Fruit fly (Drosophila melanogaster) whole organism, wandering third instar larva: ENCODE data around the gene CG1387.

Experiments used
- Abd-B ChIP-seq: fragments of >200 bp; optimal IDR thresholded peaks from 2 replicates; lab custom pipeline; 2017; ENCODE audit warnings: missing biosample characterization, missing genetic modification characterization
- CG32264 ChIP-seq: fragments of 200-800 bp; sonication (Bioruptor generic); optimal IDR thresholded peaks from 2 replicates; lab custom pipeline; 2016; ENCODE audit warnings: missing biosample characterization, missing genetic modification characterization
- CG9705 ChIP-seq: fragments of 200-800 bp; sonication (Bioruptor generic); optimal IDR thresholded peaks from 2 replicates; lab custom pipeline; 2018; ENCODE audit warnings: missing biosample characterization, mild to moderate bottlenecking, missing genetic modification characterization
- CrebA ChIP-seq: fragments of 200-800 bp; sonication (Bioruptor generic); optimal IDR thresholded peaks from 2 replicates; lab custom pipeline; 2016; ENCODE audit warnings: missing biosample characterization, mild to moderate bottlenecking, missing genetic modification characterization, borderline replicate concordance
- Dfd ChIP-seq: fragments of >200 bp; optimal IDR thresholded peaks from 2 replicates; lab custom pipeline; 2017; ENCODE audit warnings: missing biosample characterization, missing genetic modification characterization
- Dif ChIP-seq: fragments of 200-275, 200-300 bp; sonication (Bioruptor generic); optimal IDR thresholded peaks from 2 replicates; lab custom pipeline; 2018; ENCODE audit warnings: missing biosample characterization, missing genetic modification characterization; ENCODE audit not compliant: partially characterized antibody
- GATAd ChIP-seq: sonication (Bioruptor generic); optimal IDR thresholded peaks from 2 replicates; lab custom pipeline; 2016; ENCODE audit warnings: missing biosample characterization, missing genetic modification characterization
- HLH106 ChIP-seq: fragments of 200-800 bp; optimal IDR thresholded peaks from 3 replicates; lab custom pipeline; 2019; ENCODE audit warnings: missing biosample characterization, mild to moderate bottlenecking, missing genetic modification characterization, moderate library complexity
- Hnf4 ChIP-seq: fragments of 200-800 bp; sonication (Bioruptor generic); optimal IDR thresholded peaks from 2 replicates; lab custom pipeline; 2016; ENCODE audit warnings: missing biosample characterization, mild to moderate bottlenecking, missing genetic modification characterization
- Hr78 ChIP-seq: fragments of >200 bp; optimal IDR thresholded peaks from 2 replicates; lab custom pipeline; 2017; ENCODE audit warnings: missing biosample characterization, missing genetic modification characterization
- Hr83 ChIP-seq: fragments of 200-300 bp; sonication (Bioruptor generic); optimal IDR thresholded peaks from 2 replicates; lab custom pipeline; 2016; ENCODE audit warnings: missing biosample characterization, mild to moderate bottlenecking, missing genetic modification characterization, moderate library complexity; ENCODE audit not compliant: poor library complexity, severe bottlenecking
- Jra ChIP-seq: sonication (Bioruptor generic); optimal IDR thresholded peaks from 2 replicates; lab custom pipeline; 2016; ENCODE audit warnings: missing biosample characterization, missing genetic modification characterization
- Mio ChIP-seq: sonication (Bioruptor generic); optimal IDR thresholded peaks from 2 replicates; lab custom pipeline; 2016; ENCODE audit warnings: missing biosample characterization, missing genetic modification characterization
- Myc ChIP-seq: fragments of >200 bp; optimal IDR thresholded peaks from 2 replicates; lab custom pipeline; 2017
- N ChIP-seq: fragments of >200 bp; optimal IDR thresholded peaks from 2 replicates; lab custom pipeline; 2018; ENCODE audit warnings: missing biosample characterization, missing external identifiers, missing genetic modification characterization
- OdsH ChIP-seq: fragments of 200-800 bp; sonication (Bioruptor generic); optimal IDR thresholded peaks from 2 replicates; lab custom pipeline; 2016; ENCODE audit warnings: missing biosample characterization, mild to moderate bottlenecking, missing genetic modification characterization
- Rel ChIP-seq, 2 experiments: fragments of 200-800 bp; sonication (Bioruptor generic) in 1 of 2; optimal IDR thresholded peaks; 2 replicates in 1 of 2; 3 replicates in 1 of 2; lab custom pipeline; 2016 to 2019; ENCODE audit warnings: mild to moderate bottlenecking in 2 of 2, missing biosample characterization in 2 of 2, missing genetic modification characterization in 2 of 2, moderate library complexity in 1 of 2
- Sp1 ChIP-seq: fragments of 200-800 bp; sonication (Bioruptor generic); optimal IDR thresholded peaks from 3 replicates; lab custom pipeline; 2019; ENCODE audit warnings: missing biosample characterization, mild to moderate bottlenecking, missing genetic modification characterization, moderate library complexity
- Vsx2 ChIP-seq: fragments of 200-300, 225-300 bp; sonication (Bioruptor generic); optimal IDR thresholded peaks from 2 replicates; lab custom pipeline; 2018; ENCODE audit warnings: missing biosample characterization, missing genetic modification characterization; ENCODE audit not compliant: partially characterized antibody
- br ChIP-seq: fragments of 200-800 bp; sonication (Bioruptor generic); optimal IDR thresholded peaks from 2 replicates; lab custom pipeline; 2016; ENCODE audit warnings: missing biosample characterization, missing genetic modification characterization
- brk ChIP-seq: fragments of 200-800 bp; sonication (Bioruptor generic); optimal IDR thresholded peaks from 2 replicates; lab custom pipeline; 2016; ENCODE audit warnings: missing biosample characterization, mild to moderate bottlenecking, missing genetic modification characterization
- dl ChIP-seq, 2 experiments: fragments of 175-275, 200-275 bp in 1 of 2; fragments of 200-275 bp in 1 of 2; sonication (Bioruptor generic); optimal IDR thresholded peaks; lab custom pipeline; 2018; ENCODE audit warnings: mild to moderate bottlenecking in 2 of 2, missing biosample characterization in 2 of 2, missing genetic modification characterization in 2 of 2, moderate library complexity in 2 of 2; ENCODE audit not compliant: partially characterized antibody in 2 of 2, insufficient read depth in 1 of 2
- dmrt93B ChIP-seq: fragments of 200-800 bp; sonication (Bioruptor generic); optimal IDR thresholded peaks from 2 replicates; lab custom pipeline; 2018; ENCODE audit warnings: missing biosample characterization, mild to moderate bottlenecking, missing genetic modification characterization
- dsf ChIP-seq: sonication (Bioruptor generic); optimal IDR thresholded peaks from 2 replicates; lab custom pipeline; 2016; ENCODE audit warnings: missing biosample characterization, missing genetic modification characterization, borderline replicate concordance
- ey ChIP-seq: fragments of 200-800 bp; sonication (Bioruptor generic); optimal IDR thresholded peaks from 2 replicates; lab custom pipeline; 2016; ENCODE audit warnings: missing biosample characterization, missing genetic modification characterization
- foxo ChIP-seq, 2 experiments: fragments of 200-800 bp; sonication (Bioruptor generic); optimal IDR thresholded peaks; 2 replicates in 1 of 2; 3 replicates in 1 of 2; lab custom pipeline; 2016 to 2017; ENCODE audit warnings: missing biosample characterization in 2 of 2, missing genetic modification characterization in 2 of 2
- fru ChIP-seq: fragments of 200-800 bp; sonication (Bioruptor generic); optimal IDR thresholded peaks from 3 replicates; lab custom pipeline; 2016; ENCODE audit warnings: missing biosample characterization, mild to moderate bottlenecking, missing genetic modification characterization
- h ChIP-seq: fragments of 200-800 bp; sonication (Bioruptor generic); optimal IDR thresholded peaks from 3 replicates; lab custom pipeline; 2016; ENCODE audit warnings: missing biosample characterization, mild to moderate bottlenecking, missing genetic modification characterization
- jim ChIP-seq: fragments of 175-275, 200-325 bp; sonication (Bioruptor generic); optimal IDR thresholded peaks from 2 replicates; lab custom pipeline; 2016; ENCODE audit warnings: missing biosample characterization, mild to moderate bottlenecking, missing genetic modification characterization
- lola ChIP-seq: fragments of >200 bp; optimal IDR thresholded peaks from 2 replicates; lab custom pipeline; 2017; ENCODE audit warnings: missing biosample characterization, missing genetic modification characterization
- pan ChIP-seq: fragments of >200 bp; optimal IDR thresholded peaks from 2 replicates; lab custom pipeline; 2017
- psq ChIP-seq: fragments of 200-800 bp; sonication (Bioruptor generic); optimal IDR thresholded peaks from 3 replicates; lab custom pipeline; 2017; ENCODE audit warnings: missing biosample characterization, mild to moderate bottlenecking, missing genetic modification characterization, moderate library complexity
- rgr ChIP-seq: fragments of 200-800 bp; sonication (Bioruptor generic); optimal IDR thresholded peaks from 3 replicates; lab custom pipeline; 2016; ENCODE audit warnings: missing biosample characterization, mild to moderate bottlenecking, missing genetic modification characterization
- sage ChIP-seq: fragments of 200-800 bp; sonication (Bioruptor generic); optimal IDR thresholded peaks from 2 replicates; lab custom pipeline; 2016; ENCODE audit warnings: missing biosample characterization, mild to moderate bottlenecking, missing genetic modification characterization
- sv ChIP-seq: fragments of 200-800 bp; sonication (Bioruptor generic); optimal IDR thresholded peaks from 3 replicates; lab custom pipeline; 2016; ENCODE audit warnings: missing biosample characterization, missing genetic modification characterization
- tai ChIP-seq: sonication (Bioruptor generic); optimal IDR thresholded peaks from 2 replicates; lab custom pipeline; 2016; ENCODE audit warnings: missing biosample characterization, missing genetic modification characterization
- usp ChIP-seq: fragments of >200 bp; optimal IDR thresholded peaks from 2 replicates; lab custom pipeline; 2017; ENCODE audit warnings: missing biosample characterization, missing genetic modification characterization
- woc ChIP-seq: sonication (Bioruptor generic); optimal IDR thresholded peaks from 2 replicates; lab custom pipeline; 2016; ENCODE audit warnings: missing biosample characterization, mild to moderate bottlenecking, missing genetic modification characterization

CG1387 gene

dm6 chrX:8398177-8399018, 12.8 kb downstream of the CG1387 start, which contains the start of gene CG10555:
Gene CG10555, plus strand, starts transcription at chrX:8398940.
- TF ChIP-seq Sp1 (peak; percentile 35), Mio (GFP tag; lab: Kevin White, UChicago) (no peak), Abd-B (no peak), psq (GFP tag; lab: Kevin White, UChicago) (peak; percentile 68), foxo (GFP tag; optimal IDR thresholded peaks at IDR 0.05; lab: Kevin White, UChicago) (peak; percentile 23 to 79), Hnf4 (GFP tag; lab: Kevin White, UChicago) (peak; percentile 84), h (GFP tag; lab: Kevin White, UChicago) (peak; percentile 84), pan (no peak), CG9705 (GFP tag; lab: Kevin White, UChicago) (peak; percentile 83), dl (GFP tag; optimal IDR thresholded peaks at IDR 0.05; lab: Kevin White, UChicago; ENCODE audit: insufficient read depth in 1 of 2, partially characterized antibody in 2 of 2) (peak; percentile 83 to 94), Hr83 (GFP tag; lab: Kevin White, UChicago) (peak; percentile 18), CG32264 (GFP tag; lab: Kevin White, UChicago) (peak; percentile 28), ey (GFP tag; lab: Kevin White, UChicago) (peak; percentile 76), OdsH (peak; percentile 52), HLH106 (peak; percentile 88), rgr (GFP tag; lab: Kevin White, UChicago) (peak; percentile 81), Hr78 (GFP tag; lab: Kevin White, UChicago) (no peak), Vsx2 (peak; percentile 99), Dif (GFP tag; lab: Kevin White, UChicago) (peak; percentile 99), dsf (peak; percentile 25), br (GFP tag; lab: Kevin White, UChicago) (peak; percentile 82), tai (no peak), Jra (GFP tag; lab: Kevin White, UChicago) (peak; percentile 76), sage (GFP tag; lab: Kevin White, UChicago) (peak; percentile 7), fru (peak; percentile 83), lola (GFP tag; lab: Kevin White, UChicago) (no peak), jim (GFP tag; lab: Kevin White, UChicago) (no peak), N (GFP tag; lab: Kevin White, UChicago) (no peak), Dfd (GFP tag; lab: Kevin White, UChicago) (no peak), Myc (lab: Kevin White, UChicago) (peak; percentile 23), usp (GFP tag; lab: Kevin White, UChicago) (no peak), CrebA (GFP tag; lab: Kevin White, UChicago) (no peak), Rel (GFP tag; optimal IDR thresholded peaks at IDR 0.05; lab: Kevin White, UChicago) (no peak), Rel (tag; optimal IDR thresholded peaks at IDR 0.05; lab: Kevin White, UChicago) (peak; percentile 25), dmrt93B (GFP tag; lab: Kevin White, UChicago) (peak; percentile 82), woc (GFP tag; lab: Kevin White, UChicago) (peak; percentile 72), sv (GFP tag; lab: Kevin White, UChicago) (peak; percentile 95), GATAd (GFP tag; lab: Kevin White, UChicago) (peak; percentile 29), brk (GFP tag; lab: Kevin White, UChicago) (peak; percentile 45)
- TF ChIP-seq, all 38 proteins: peak for 27

DNA sequence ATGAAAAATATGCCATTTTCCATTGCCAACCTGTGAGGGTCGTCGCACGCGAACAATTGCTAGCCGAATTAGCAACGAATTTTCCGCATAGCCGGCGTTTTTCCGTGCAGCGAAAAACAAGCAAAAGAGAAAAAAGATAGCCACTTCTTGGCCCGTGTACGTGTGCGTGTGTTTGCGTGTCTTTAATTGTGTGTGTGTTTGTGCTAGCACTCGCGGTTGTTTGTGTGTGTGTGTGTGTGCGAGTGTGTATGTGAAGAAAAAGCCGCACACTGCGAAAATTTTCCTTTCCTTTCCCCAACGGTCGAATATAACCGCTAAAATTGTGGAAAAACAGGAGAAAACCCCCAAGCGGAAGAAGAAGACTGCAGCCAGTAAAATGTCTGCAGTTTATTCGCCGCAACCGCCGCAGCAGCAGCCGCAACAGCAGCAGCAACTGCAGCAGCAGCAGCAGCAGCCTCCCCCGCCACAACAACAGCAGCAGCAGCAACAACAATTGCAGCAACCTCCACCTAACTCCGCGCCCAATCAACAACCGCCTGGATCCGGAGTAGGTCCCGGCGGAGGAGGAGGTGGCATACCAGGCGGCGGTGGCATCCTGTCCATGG, 13.5 kb downstream of the CG1387 start:
- TF ChIP-seq Dfd (GFP tag; lab: Kevin White, UChicago) (peak; percentile 5), N (GFP tag; lab: Kevin White, UChicago) (peak; percentile 40), Sp1 (no peak)
